Worm (Caenorhabditis elegans) whole organism, young adult: Measurements from ENCODE around the gene F25E5.8.
A peak's percentile ranks its signal among the peaks of the same experiment; 100 is the strongest.

Experiments
- C06A6.2 ChIP-seq: fragments of 200-800 bp; sonication (Bioruptor generic); conservative IDR thresholded peaks from 2 replicates; pipeline ENCODE4 v1.3.6; 2022; ENCODE audit warnings: missing genetic modification characterization, missing compliant biosample characterization
- F23B12.7 ChIP-seq: sonication (generic microtip); optimal IDR thresholded peaks from 2 replicates; lab custom pipeline; 2017; ENCODE audit warnings: missing genetic modification characterization, mild to moderate bottlenecking, missing compliant biosample characterization, antibody characterized with exemption, moderate library complexity; ENCODE audit not compliant: insufficient read depth
- F39B2.1 ChIP-seq: fragments of 200-800 bp; sonication (Bioruptor generic); IDR thresholded peaks from 2 replicates; pipeline ENCODE4 v1.3.6; 2022; ENCODE audit warnings: missing genetic modification reagents, missing genetic modification characterization, missing compliant biosample characterization
- F49E8.2 ChIP-seq: sonication (generic microtip); optimal IDR thresholded peaks from 3 replicates; lab custom pipeline; 2017; ENCODE audit warnings: missing genetic modification characterization, mild to moderate bottlenecking, missing compliant biosample characterization, antibody characterized with exemption, moderate library complexity; ENCODE audit not compliant: insufficient read depth
- F57A8.1 ChIP-seq: fragments of 200-800 bp; sonication (Bioruptor generic); optimal IDR thresholded peaks from 2 replicates; lab custom pipeline; 2018; ENCODE audit warnings: mild to moderate bottlenecking, missing genetic modification characterization, moderate library complexity, missing compliant biosample characterization
- F57C9.4 ChIP-seq: sonication (generic microtip); optimal IDR thresholded peaks from 2 replicates; lab custom pipeline; 2017; ENCODE audit warnings: mild to moderate bottlenecking, missing genetic modification characterization, missing compliant biosample characterization
- K11D2.4 ChIP-seq: fragments of 200-800 bp; sonication (Bioruptor generic); IDR thresholded peaks from 2 replicates; pipeline ENCODE4 v1.3.6; 2022; ENCODE audit warnings: missing genetic modification reagents, missing genetic modification characterization, missing compliant biosample characterization
- T07F8.4 ChIP-seq: sonication (generic microtip); optimal IDR thresholded peaks from 2 replicates; lab custom pipeline; 2016; ENCODE audit warnings: mild to moderate bottlenecking, missing genetic modification characterization, moderate library complexity, missing compliant biosample characterization
- Y53F4B.3 ChIP-seq: fragments of 200-800 bp; sonication (Bioruptor generic); IDR thresholded peaks from 2 replicates; pipeline ENCODE4 v1.3.6; 2022; ENCODE audit warnings: missing genetic modification reagents, missing genetic modification characterization, missing compliant biosample characterization
- Y53G8AR.9 ChIP-seq: fragments of 200-800 bp; sonication (Bioruptor generic); conservative IDR thresholded peaks from 2 replicates; pipeline ENCODE4 v1.3.6; 2022; ENCODE audit warnings: missing genetic modification reagents, missing genetic modification characterization, missing compliant biosample characterization
- Y79H2A.3 ChIP-seq: fragments of 200-800 bp; sonication (Bioruptor generic); conservative IDR thresholded peaks from 2 replicates; pipeline ENCODE4 v1.3.6; 2022; ENCODE audit warnings: missing genetic modification reagents, missing genetic modification characterization, missing compliant biosample characterization
- Y95B8A.8 ChIP-seq: fragments of 200-800 bp; sonication (Bioruptor generic); IDR thresholded peaks from 2 replicates; pipeline ENCODE4 v1.3.6; 2022; ENCODE audit warnings: missing genetic modification reagents, missing genetic modification characterization, missing compliant biosample characterization
- ZK185.1 ChIP-seq: sonication (generic microtip); optimal IDR thresholded peaks from 2 replicates; lab custom pipeline; 2016; ENCODE audit warnings: mild to moderate bottlenecking, missing genetic modification characterization, missing compliant biosample characterization; ENCODE audit not compliant: poor library complexity, severe bottlenecking
- atf-7 ChIP-seq: sonication (generic microtip); optimal IDR thresholded peaks from 2 replicates; lab custom pipeline; 2017; ENCODE audit warnings: mild to moderate bottlenecking, missing genetic modification characterization, missing compliant biosample characterization
- athp-1 ChIP-seq: sonication (generic microtip); optimal IDR thresholded peaks from 2 replicates; lab custom pipeline; 2017; ENCODE audit warnings: mild to moderate bottlenecking, missing genetic modification characterization, missing compliant biosample characterization
- bed-1 ChIP-seq: fragments of 200-800 bp; sonication (Bioruptor generic); IDR thresholded peaks from 2 replicates; pipeline ENCODE4 v1.3.6; 2022; ENCODE audit warnings: missing genetic modification reagents, missing genetic modification characterization, missing compliant biosample characterization
- ceh-58 ChIP-seq: fragments of 200-800 bp; sonication (Bioruptor generic); IDR thresholded peaks from 2 replicates; pipeline ENCODE4 v1.3.6; 2022; ENCODE audit warnings: missing genetic modification characterization, missing compliant biosample characterization
- chd-7 ChIP-seq: sonication (generic microtip); optimal IDR thresholded peaks from 2 replicates; lab custom pipeline; 2016; ENCODE audit warnings: mild to moderate bottlenecking, missing genetic modification characterization, moderate library complexity, missing compliant biosample characterization
- die-1 ChIP-seq: sonication (generic microtip); optimal IDR thresholded peaks from 2 replicates; lab custom pipeline; 2016; ENCODE audit warnings: missing genotype, mild to moderate bottlenecking, missing genetic modification characterization, missing compliant biosample characterization
- dpl-1 ChIP-seq: fragments of 150-350 bp; optimal IDR thresholded peaks from 2 replicates; lab custom pipeline; 2014; ENCODE audit warnings: missing biosample characterization, missing genetic modification reagents, missing genetic modification characterization
- egl-18 ChIP-seq: fragments of 200-800 bp; sonication (Bioruptor generic); IDR thresholded peaks from 2 replicates; pipeline ENCODE4 v1.3.6; 2022; ENCODE audit warnings: missing genetic modification reagents, missing genetic modification characterization, missing compliant biosample characterization
- gei-17 ChIP-seq: fragments of 200-800 bp; sonication (Bioruptor generic); optimal IDR thresholded peaks from 2 replicates; lab custom pipeline; 2018; ENCODE audit warnings: mild to moderate bottlenecking, missing genetic modification characterization, missing compliant biosample characterization
- hrde-1 ChIP-seq: sonication (generic microtip); optimal IDR thresholded peaks from 2 replicates; lab custom pipeline; 2016; ENCODE audit warnings: missing genetic modification characterization, mild to moderate bottlenecking, missing compliant biosample characterization, moderate library complexity, missing genotype, missing genetic modification reagents, borderline replicate concordance
- lin-35 ChIP-seq, 3 experiments: fragments of 150-350 bp in 2 of 3; sonication (generic microtip) in 1 of 3; optimal IDR thresholded peaks; 2 replicates each; lab custom pipeline; 2014 to 2018; ENCODE audit warnings: missing biosample characterization in 3 of 3, missing genetic modification characterization in 3 of 3, missing genetic modification reagents in 3 of 3
- lsl-1 ChIP-seq: fragments of 200-800 bp; sonication (Bioruptor generic); optimal IDR thresholded peaks from 2 replicates; lab custom pipeline; 2018; ENCODE audit warnings: mild to moderate bottlenecking, missing genetic modification characterization, moderate library complexity, missing compliant biosample characterization
- madf-3 ChIP-seq: fragments of 200-800 bp; sonication (Bioruptor generic); IDR thresholded peaks from 2 replicates; pipeline ENCODE4 v1.3.6; 2022; ENCODE audit warnings: missing genetic modification reagents, missing genetic modification characterization, missing compliant biosample characterization
- madf-8 ChIP-seq: fragments of 200-800 bp; sonication (Bioruptor generic); conservative IDR thresholded peaks from 2 replicates; pipeline ENCODE4 v1.3.6; 2022; ENCODE audit warnings: missing genetic modification reagents, missing genetic modification characterization, missing compliant biosample characterization
- mes-4 ChIP-seq: sonication (generic microtip); optimal IDR thresholded peaks from 2 replicates; lab custom pipeline; 2016; ENCODE audit warnings: missing genotype, missing genetic modification characterization, missing compliant biosample characterization
- mxl-1 ChIP-seq: sonication (generic microtip); optimal IDR thresholded peaks from 2 replicates; lab custom pipeline; 2016; ENCODE audit warnings: missing genetic modification characterization, missing compliant biosample characterization
- nfyb-1 ChIP-seq: fragments of 200-800 bp; sonication (Bioruptor generic); IDR thresholded peaks from 2 replicates; pipeline ENCODE4 v1.3.6; 2022; ENCODE audit warnings: missing genetic modification reagents, missing genetic modification characterization, missing compliant biosample characterization
- nhr-120 ChIP-seq: fragments of 200-800 bp; sonication (Bioruptor generic); IDR thresholded peaks from 2 replicates; pipeline ENCODE4 v1.3.6; 2022; ENCODE audit warnings: missing genetic modification characterization, missing compliant biosample characterization
- nhr-80 ChIP-seq: sonication (generic microtip); optimal IDR thresholded peaks from 2 replicates; lab custom pipeline; 2016; ENCODE audit warnings: missing genetic modification characterization, missing compliant biosample characterization
- nhr-90 ChIP-seq: sonication (generic microtip); optimal IDR thresholded peaks from 2 replicates; lab custom pipeline; 2016; ENCODE audit warnings: missing genotype, mild to moderate bottlenecking, missing genetic modification characterization, missing compliant biosample characterization
- pha-4 ChIP-seq: fragments of 150-350 bp; sonication (generic microtip); optimal IDR thresholded peaks from 2 replicates; lab custom pipeline; 2014; ENCODE audit warnings: missing biosample characterization, missing genetic modification reagents, missing genetic modification characterization
- repo-1 ChIP-seq: sonication (generic microtip); optimal IDR thresholded peaks from 2 replicates; lab custom pipeline; 2017; ENCODE audit warnings: mild to moderate bottlenecking, missing genetic modification characterization, missing compliant biosample characterization
- rpc-1 ChIP-seq, 2 experiments: fragments of 150-350 bp in 1 of 2; sonication (generic microtip) in 1 of 2; optimal IDR thresholded peaks; 2 replicates each; lab custom pipeline; 2014 to 2018; ENCODE audit warnings: missing biosample characterization in 1 of 2, missing genetic modification characterization in 1 of 2, missing genetic modification reagents in 1 of 2, missing genotype in 1 of 2
- snpc-1.3 ChIP-seq: sonication (generic microtip); optimal IDR thresholded peaks from 2 replicates; lab custom pipeline; 2017; ENCODE audit warnings: missing genetic modification characterization, mild to moderate bottlenecking, missing compliant biosample characterization, antibody characterized with exemption, moderate library complexity, missing genotype, missing genetic modification reagents; ENCODE audit not compliant: insufficient read depth
- snpc-4 ChIP-seq, 5 experiments: fragments of 150-350 bp in 1 of 5; sonication (generic microtip) in 4 of 5; optimal IDR thresholded peaks; 2 replicates each; lab custom pipeline; 2014 to 2018; ENCODE audit warnings: missing genetic modification characterization in 5 of 5, missing biosample characterization in 3 of 5, antibody characterized with exemption in 2 of 5, mild to moderate bottlenecking in 2 of 5, missing compliant biosample characterization in 2 of 5, missing genotype in 2 of 5, moderate library complexity in 2 of 5, missing genetic modification reagents in 1 of 5
- tbp1 ChIP-seq: fragments of 200-800 bp; sonication (Bioruptor generic); optimal IDR thresholded peaks from 2 replicates; lab custom pipeline; 2018; ENCODE audit warnings: mild to moderate bottlenecking, missing genetic modification characterization, missing compliant biosample characterization
- tlf-1 ChIP-seq: fragments of 200-800 bp; sonication (Bioruptor generic); optimal IDR thresholded peaks from 2 replicates; lab custom pipeline; 2018; ENCODE audit warnings: mild to moderate bottlenecking, missing genetic modification characterization, missing compliant biosample characterization
- xnd-1 ChIP-seq: sonication (generic microtip); optimal IDR thresholded peaks from 2 replicates; lab custom pipeline; 2016; ENCODE audit warnings: missing genotype, missing genetic modification reagents, missing genetic modification characterization, missing compliant biosample characterization
- zim-3 ChIP-seq: sonication (generic microtip); optimal IDR thresholded peaks from 2 replicates; lab custom pipeline; 2017; ENCODE audit warnings: mild to moderate bottlenecking, missing genetic modification characterization, moderate library complexity, missing compliant biosample characterization
- ztf-22 ChIP-seq: fragments of 200-800 bp; sonication (Bioruptor generic); optimal IDR thresholded peaks from 2 replicates; lab custom pipeline; 2018; ENCODE audit warnings: mild to moderate bottlenecking, missing genetic modification characterization, moderate library complexity, missing compliant biosample characterization
- ztf-26 ChIP-seq: sonication (generic microtip); optimal IDR thresholded peaks from 2 replicates; lab custom pipeline; 2017; ENCODE audit warnings: missing genetic modification characterization, missing compliant biosample characterization
- ztf-28 ChIP-seq: fragments of 200-800 bp; sonication (Bioruptor generic); IDR thresholded peaks from 2 replicates; pipeline ENCODE4 v1.3.6; 2022; ENCODE audit warnings: missing genetic modification reagents, missing genetic modification characterization, missing compliant biosample characterization
- ztf-6 ChIP-seq: fragments of 200-800 bp; sonication (Bioruptor generic); IDR thresholded peaks from 2 replicates; pipeline ENCODE4 v1.3.6; 2022; ENCODE audit warnings: missing genetic modification reagents, missing genetic modification characterization, missing compliant biosample characterization

Gene F25E5.8

ce11 chrV:7432441-7433146, 3.1 kb upstream of the F25E5.8 start (continued):
- TF ChIP-seq F57C9.4 (peak; percentile 50), tbp1 (peak; percentile 38), madf-8 (GFP tag; lab: Robert Waterston, UW) (no peak), chd-7 (tag; lab: Kevin White, UChicago) (peak; percentile 82), xnd-1 (tag; lab: Kevin White, UChicago) (no peak), repo-1 (peak; percentile 78), F23B12.7 (tag; lab: Kevin White, UChicago) (no peak), ceh-58 (GFP tag; lab: Robert Waterston, UW) (no peak), Y53G8AR.9 (GFP tag; lab: Robert Waterston, UW) (peak; percentile 91; the same call in 1 of the 2 replicates), ztf-6 (GFP tag; lab: Robert Waterston, UW) (no peak), hrde-1 (tag; lab: Kevin White, UChicago) (no peak), nhr-90 (tag; lab: Kevin White, UChicago) (peak; percentile 66), ZK185.1 (tag; lab: Kevin White, UChicago) (peak; percentile 17), T07F8.4 (tag; lab: Kevin White, UChicago) (no peak), nhr-80 (tag; lab: Kevin White, UChicago) (peak; percentile 58), pha-4 (peak; percentile 83), F49E8.2 (tag; lab: Kevin White, UChicago) (no peak), zim-3 (tag; lab: Kevin White, UChicago) (peak; percentile 65), Y95B8A.8 (peak; percentile 63; the same call in 1 of the 2 replicates), atf-7 (tag; lab: Kevin White, UChicago) (peak; percentile 39), dpl-1 (GFP tag; lab: Kevin White, UChicago) (no peak), K11D2.4 (no peak; the same call in 1 of the 2 replicates), mes-4 (tag; lab: Kevin White, UChicago) (no peak), snpc-4 (GFP tag; optimal IDR thresholded peaks at IDR 0.05; lab: Kevin White, UChicago) (no peak), snpc-4 (tag; optimal IDR thresholded peaks at IDR 0.05; lab: Kevin White, UChicago) (no peak), athp-1 (peak; percentile 46), nfyb-1 (peak; percentile 79), Y79H2A.3 (GFP tag; lab: Robert Waterston, UW) (no peak), nhr-120 (no peak), lsl-1 (GFP tag; lab: Kevin White, UChicago) (no peak), lin-35 (GFP tag; optimal IDR thresholded peaks at IDR 0.05; lab: Kevin White, UChicago) (peak in 1 of 3 experiments; percentile 29), madf-3 (0 out of 2 replicates have a peak, but pooled peaks have one; percentile 2), egl-18 (GFP tag; lab: Robert Waterston, UW) (no peak), ztf-22 (GFP tag; lab: Kevin White, UChicago) (peak; percentile 63), bed-1 (GFP tag; lab: Robert Waterston, UW) (no peak), ztf-26 (tag; lab: Kevin White, UChicago) (peak; percentile 40), Y53F4B.3 (GFP tag; lab: Robert Waterston, UW) (no peak), rpc-1 (optimal IDR thresholded peaks at IDR 0.05; lab: Kevin White, UChicago) (no peak), rpc-1 (tag; optimal IDR thresholded peaks at IDR 0.05; lab: Kevin White, UChicago) (no peak), gei-17 (GFP tag; lab: Kevin White, UChicago) (no peak), tlf-1 (peak; percentile 53), F57A8.1 (GFP tag; lab: Kevin White, UChicago) (no peak), C06A6.2 (peak; percentile 59), snpc-1.3 (tag; lab: Kevin White, UChicago) (no peak), F39B2.1 (GFP tag; lab: Robert Waterston, UW) (no peak), mxl-1 (tag; lab: Kevin White, UChicago) (peak; percentile 4), ztf-28 (GFP tag; lab: Robert Waterston, UW) (no peak), die-1 (tag; lab: Kevin White, UChicago) (no peak)
